Worm (Caenorhabditis elegans): Measurements from ENCODE around the gene dhgd-1.

dhgd-1 gene

DNA sequence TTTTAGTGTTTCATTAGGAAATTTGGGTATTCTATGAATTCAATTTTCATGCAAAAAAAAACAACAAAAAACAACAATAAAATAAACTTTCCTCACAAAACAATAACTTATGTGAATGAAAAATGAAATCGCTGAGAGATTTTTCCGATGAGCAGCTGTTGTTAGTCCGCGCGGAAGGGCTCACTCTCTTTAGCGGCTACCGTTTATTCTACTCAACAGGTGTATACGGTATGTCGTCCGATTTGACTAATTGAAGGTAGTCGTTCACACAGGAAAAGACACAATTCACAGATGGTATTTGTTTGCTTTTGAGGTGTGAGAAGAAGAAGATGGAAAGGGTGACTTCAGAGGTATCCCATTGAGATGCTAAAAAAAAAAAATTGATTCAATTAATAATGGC lies 16.8 kb upstream of the dhgd-1 start:
- no peak for TF ChIP-seq ceh-22 (tag; optimal IDR thresholded peaks at IDR 0.05)
- no peak for TF ChIP-seq ceh-2 (tag; optimal IDR thresholded peaks at IDR 0.05)
- TF ChIP-seq Y22D7AL.16 (tag; optimal IDR thresholded peaks at IDR 0.05): no peak
- no peak for TF ChIP-seq ceh-9 (tag; optimal IDR thresholded peaks at IDR 0.05)
- no peak for TF ChIP-seq rnt-1 (tag; optimal IDR thresholded peaks at IDR 0.05)
- TF ChIP-seq T23F11.4 (GFP tag; optimal IDR thresholded peaks at IDR 0.05): no peak
- no peak for TF ChIP-seq madf-2 (tag; optimal IDR thresholded peaks at IDR 0.05)
- no peak for TF ChIP-seq mec-3 (tag; optimal IDR thresholded peaks at IDR 0.05; ENCODE audit: borderline replicate concordance)
- no peak for TF ChIP-seq pqm-1 (tag; optimal IDR thresholded peaks at IDR 0.05)
- TF ChIP-seq ref-2 (tag; optimal IDR thresholded peaks at IDR 0.05): no peak
- no peak for TF ChIP-seq che-1 (tag; optimal IDR thresholded peaks at IDR 0.05)
- no peak for TF ChIP-seq K02D7.2 (tag; optimal IDR thresholded peaks at IDR 0.05)
- no peak for TF ChIP-seq ceh-31 (tag; optimal IDR thresholded peaks at IDR 0.05)
- TF ChIP-seq npax-4 (tag; optimal IDR thresholded peaks at IDR 0.05): no peak
- TF ChIP-seq ttx-3 (tag; optimal IDR thresholded peaks at IDR 0.05): no peak

DNA sequence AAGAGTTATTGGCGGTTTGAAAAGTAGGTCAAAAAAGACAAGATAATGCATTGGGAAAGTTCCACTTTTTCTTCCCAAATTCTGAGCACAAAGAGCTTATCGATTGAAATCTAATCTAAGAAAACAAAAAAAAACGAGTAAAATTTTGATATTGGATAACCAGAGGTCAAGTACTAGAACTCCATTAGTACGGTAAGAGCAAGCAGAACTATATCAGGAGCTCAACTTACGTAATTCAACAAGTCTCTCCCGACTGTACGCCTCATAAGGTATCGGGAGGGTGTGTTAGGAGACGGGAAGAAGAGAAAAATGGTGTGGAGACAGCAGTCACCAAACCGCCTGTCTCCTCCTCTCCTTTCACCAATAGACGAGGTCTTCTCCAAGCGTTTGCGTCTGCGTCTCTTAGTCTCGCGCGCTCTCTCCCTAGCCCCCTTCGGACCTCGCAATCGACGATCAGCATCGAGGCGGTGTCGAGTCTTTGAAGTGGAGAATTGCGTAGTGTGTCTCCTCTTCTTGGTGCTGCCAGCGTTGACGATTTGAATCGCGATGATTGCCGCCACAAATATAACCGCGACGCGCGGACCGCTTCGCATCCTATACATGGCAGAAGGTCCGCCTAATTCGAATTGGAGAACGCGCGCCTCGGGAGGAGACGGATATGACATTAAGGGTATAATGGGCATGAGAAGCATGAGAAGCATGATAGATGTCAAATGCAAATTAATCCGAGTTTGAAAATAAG lies 15.3 kb upstream of the dhgd-1 start, which contains the start of gene F54D5.5:
TSS of gene F54D5.5 (minus strand) at position 51 of the 742 bp plus-strand sequence.
- TF ChIP-seq ceh-14 (tag; optimal IDR thresholded peaks at IDR 0.05): peak; percentile 76
- TF ChIP-seq hlh-30 (tag; optimal IDR thresholded peaks at IDR 0.05; ENCODE audit: insufficient read depth): peak; percentile 59
- TF ChIP-seq dmd-4 (tag; optimal IDR thresholded peaks at IDR 0.05; ENCODE audit: borderline replicate concordance): peak; percentile 33
- TF ChIP-seq nfya-1 (tag; optimal IDR thresholded peaks at IDR 0.05): peak; percentile 82
- peak; percentile 34 for TF ChIP-seq sdc-2 (tag; optimal IDR thresholded peaks at IDR 0.05)
- peak; percentile 87 for TF ChIP-seq unc-42 (tag; optimal IDR thresholded peaks at IDR 0.05)
- TF ChIP-seq nhr-11 (tag; optimal IDR thresholded peaks at IDR 0.05): no peak
- TF ChIP-seq pros-1 (tag; optimal IDR thresholded peaks at IDR 0.05): peak; percentile 17
- no peak for TF ChIP-seq hlh-15 (tag; optimal IDR thresholded peaks at IDR 0.05)
- no peak for TF ChIP-seq F13H6.1 (tag; optimal IDR thresholded peaks at IDR 0.05)
- TF ChIP-seq tbx-7 (tag; optimal IDR thresholded peaks at IDR 0.05): peak; percentile 9
- TF ChIP-seq ceh-31 (tag; optimal IDR thresholded peaks at IDR 0.05): peak; percentile 89
- peak; percentile 68 for TF ChIP-seq ceh-34 (tag; optimal IDR thresholded peaks at IDR 0.05)
- no peak for TF ChIP-seq unc-3 (GFP tag; conservative IDR thresholded peaks at IDR 0.05)
- TF ChIP-seq unc-3 (tag; optimal IDR thresholded peaks at IDR 0.05): no peak
- peak; percentile 66 for TF ChIP-seq ref-2 (tag; optimal IDR thresholded peaks at IDR 0.05)
- TF ChIP-seq ceh-24 (tag; optimal IDR thresholded peaks at IDR 0.05): no peak
- peak; percentile 58 for TF ChIP-seq rnt-1 (tag; optimal IDR thresholded peaks at IDR 0.05)
- TF ChIP-seq mec-3 (tag; optimal IDR thresholded peaks at IDR 0.05; ENCODE audit: borderline replicate concordance): no peak
- TF ChIP-seq ets-4 (tag; optimal IDR thresholded peaks at IDR 0.05): no peak
- TF ChIP-seq tbx-2 (tag; optimal IDR thresholded peaks at IDR 0.05): peak; percentile 77

DNA sequence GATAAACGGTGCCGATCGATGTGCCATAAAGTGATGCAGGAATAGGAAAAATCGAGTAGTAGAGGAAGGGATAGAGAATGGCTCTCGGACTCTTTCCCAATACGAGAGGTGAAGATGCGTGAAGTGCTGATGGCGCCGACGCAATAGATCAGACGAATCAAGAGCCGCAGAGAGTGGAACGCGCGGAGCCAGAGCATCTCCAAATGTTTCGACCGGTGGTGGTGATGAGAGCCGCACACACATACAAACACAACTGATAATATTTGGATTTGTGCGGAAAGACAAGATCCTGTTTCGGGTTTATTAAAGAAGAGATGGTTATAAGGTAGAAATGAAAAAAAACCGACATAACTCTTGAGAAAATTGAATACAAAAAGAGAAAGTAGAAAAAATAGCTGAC lies 12.2 kb upstream of the dhgd-1 start, which contains the start of gene F54D5.15:
TSS of gene F54D5.15 (minus strand) at position 101 of the 400 bp plus-strand sequence.
- TF ChIP-seq sox-2 (GFP tag; IDR thresholded peaks at IDR 0.05): no peak
- no peak for TF ChIP-seq fkh-10 (GFP tag; optimal IDR thresholded peaks at IDR 0.05)
- no peak for TF ChIP-seq ceh-22 (tag; optimal IDR thresholded peaks at IDR 0.05)

DNA sequence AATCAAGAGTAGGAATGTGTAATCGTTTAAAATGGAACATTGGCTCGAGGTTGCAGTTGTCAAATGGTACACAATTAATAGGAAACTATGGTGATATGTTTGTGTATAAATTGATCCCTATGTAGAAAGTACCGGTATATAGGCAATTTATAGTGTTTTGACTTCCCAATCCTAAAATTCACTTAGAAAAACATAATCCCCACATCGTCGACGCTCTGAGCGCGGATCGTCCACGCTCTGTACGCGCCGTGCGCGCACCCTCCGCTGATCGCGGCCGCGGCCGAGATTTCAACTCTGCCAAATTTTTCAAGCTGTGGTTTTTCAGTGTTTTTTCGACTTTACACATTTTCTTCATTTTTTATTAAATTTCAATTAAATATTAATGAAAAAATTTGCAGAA lies 4.5 kb upstream of the dhgd-1 start, which contains the start of gene F54D5.17:
TSS of gene F54D5.17 (plus strand) at position 301 of the 400 bp plus-strand sequence.
- TF ChIP-seq pax-1 (tag; optimal IDR thresholded peaks at IDR 0.05) (no peak), C38D4.7 (GFP tag; optimal IDR thresholded peaks at IDR 0.05) (no peak), nhr-232 (tag; optimal IDR thresholded peaks at IDR 0.05) (no peak), elt-2 (tag; optimal IDR thresholded peaks at IDR 0.05) (no peak), fkh-6 (tag; optimal IDR thresholded peaks at IDR 0.05) (no peak), madf-2 (tag; optimal IDR thresholded peaks at IDR 0.05) (no peak)

Data from whole organism, late embryonic.